Fruit fly (Drosophila melanogaster): ENCODE data around the gene Spase22-23.
A peak's percentile ranks its signal among the peaks of the same experiment; 100 is the strongest.

Spase22-23 gene

dm6 chr3R:24221334-24222302 lies 8.2 kb downstream of the Spase22-23 start, which contains the start of gene twin (continued):
- TF ChIP-seq gfzf (GFP tag; optimal IDR thresholded peaks at IDR 0.05), result peak; percentile 33
- peak; percentile 55 for TF ChIP-seq stwl (tag; optimal IDR thresholded peaks at IDR 0.05)
- TF ChIP-seq Adf1 (GFP tag; IDR thresholded peaks at IDR 0.05), result peak; percentile 15
- peak; percentile 47 for TF ChIP-seq Fer2 (tag; optimal IDR thresholded peaks at IDR 0.05)
- no peak for TF ChIP-seq CG43689 (GFP tag; IDR thresholded peaks at IDR 0.05)
- TF ChIP-seq CG4617 (GFP tag; optimal IDR thresholded peaks at IDR 0.05; ENCODE audit: borderline replicate concordance), result peak; percentile 62
- no peak for TF ChIP-seq ro (GFP tag; IDR thresholded peaks at IDR 0.05)
- TF ChIP-seq Nf-YB (GFP tag; optimal IDR thresholded peaks at IDR 0.05), result peak; percentile 37
- TF ChIP-seq CG3847 (GFP tag; IDR thresholded peaks at IDR 0.05), result peak; percentile 57
- TF ChIP-seq Hsf (GFP tag; optimal IDR thresholded peaks at IDR 0.05), result peak; percentile 81
- TF ChIP-seq fd64A (GFP tag; optimal IDR thresholded peaks at IDR 0.05), result no peak
- no peak for TF ChIP-seq ac (GFP tag; optimal IDR thresholded peaks at IDR 0.05)
- no peak for TF ChIP-seq CG6683 (GFP tag; optimal IDR thresholded peaks at IDR 0.05)
- peak; percentile 58; the same call in 1 of the 3 replicates for TF ChIP-seq zen2 (GFP tag; IDR thresholded peaks at IDR 0.05; ENCODE audit: partially characterized antibody)
- peak; percentile 22 for TF ChIP-seq Bdp1 (GFP tag; optimal IDR thresholded peaks at IDR 0.05)
- 0 out of 2 replicates have a peak, but pooled peaks have one; percentile 25 for TF ChIP-seq CG7372 (GFP tag; IDR thresholded peaks at IDR 0.05)
- TF ChIP-seq CG12391 (tag; optimal IDR thresholded peaks at IDR 0.05), result peak; percentile 75
- TF ChIP-seq mld (GFP tag; IDR thresholded peaks at IDR 0.05; ENCODE audit: partially characterized antibody), result no peak
- no peak for TF ChIP-seq CG5180 (GFP tag; optimal IDR thresholded peaks at IDR 0.05)
- TF ChIP-seq CG15479 (GFP tag; optimal IDR thresholded peaks at IDR 0.05), result no peak
- TF ChIP-seq CG3163 (GFP tag; optimal IDR thresholded peaks at IDR 0.05), result peak; percentile 3
- peak; percentile 60 for TF ChIP-seq CG2712 (tag; optimal IDR thresholded peaks at IDR 0.05)
- TF ChIP-seq CG10979 (tag; optimal IDR thresholded peaks at IDR 0.05), result peak; percentile 39
- TF ChIP-seq NC2α (GFP tag; optimal IDR thresholded peaks at IDR 0.05), result no peak
- no peak for TF ChIP-seq CG14050 (GFP tag; IDR thresholded peaks at IDR 0.05)
- peak; percentile 80 for TF ChIP-seq slbo (GFP tag; IDR thresholded peaks at IDR 0.05)
- peak; percentile 64 for TF ChIP-seq hbn (GFP tag; IDR thresholded peaks at IDR 0.05; ENCODE audit: partially characterized antibody)
- peak; percentile 38 for TF ChIP-seq twi (tag; optimal IDR thresholded peaks at IDR 0.05)
- peak; percentile 43 for TF ChIP-seq Sin3A (optimal IDR thresholded peaks at IDR 0.05)
- no peak for TF ChIP-seq grn (GFP tag; optimal IDR thresholded peaks at IDR 0.05)
- no peak for TF ChIP-seq CG6254 (GFP tag; optimal IDR thresholded peaks at IDR 0.05)
- TF ChIP-seq Tbp (GFP tag; optimal IDR thresholded peaks at IDR 0.05), result no peak
- peak; percentile 61; the same call in 1 of the 2 replicates for TF ChIP-seq Xrp1 (GFP tag; IDR thresholded peaks at IDR 0.05)
- TF ChIP-seq CG8290 (GFP tag; optimal IDR thresholded peaks at IDR 0.05), result peak; percentile 48
- no peak for TF ChIP-seq CG8290 (tag; optimal IDR thresholded peaks at IDR 0.05)
- no peak for TF ChIP-seq ase (GFP tag; IDR thresholded peaks at IDR 0.05)
- peak; percentile 62 for TF ChIP-seq sob (GFP tag; IDR thresholded peaks at IDR 0.05)
- no peak for TF ChIP-seq Dip2 (GFP tag; IDR thresholded peaks at IDR 0.05)
- no peak for TF ChIP-seq ara (GFP tag; IDR thresholded peaks at IDR 0.05)
- peak; percentile 47 for TF ChIP-seq HmgZ (tag; optimal IDR thresholded peaks at IDR 0.05)
- peak; percentile 6 for TF ChIP-seq cwo (GFP tag; optimal IDR thresholded peaks at IDR 0.05)
- no peak for TF ChIP-seq CG4707 (GFP tag; optimal IDR thresholded peaks at IDR 0.05)
- no peak for TF ChIP-seq CG1529 (GFP tag; optimal IDR thresholded peaks at IDR 0.05)
- no peak for TF ChIP-seq CG11093 (GFP tag; IDR thresholded peaks at IDR 0.05)
- TF ChIP-seq CG12299 (tag; optimal IDR thresholded peaks at IDR 0.05), result no peak
- peak; percentile 69 for TF ChIP-seq sug (tag; optimal IDR thresholded peaks at IDR 0.05)
- peak; percentile 73 for TF ChIP-seq Antp (GFP tag; optimal IDR thresholded peaks at IDR 0.05)
- peak; percentile 70 for TF ChIP-seq pum (GFP tag; optimal IDR thresholded peaks at IDR 0.05)
- peak; percentile 29 for TF ChIP-seq CG3065 (GFP tag; optimal IDR thresholded peaks at IDR 0.05)
